Fruit fly (Drosophila melanogaster): ENCODE measurements around the gene FoxK.

FoxK gene

DNA sequence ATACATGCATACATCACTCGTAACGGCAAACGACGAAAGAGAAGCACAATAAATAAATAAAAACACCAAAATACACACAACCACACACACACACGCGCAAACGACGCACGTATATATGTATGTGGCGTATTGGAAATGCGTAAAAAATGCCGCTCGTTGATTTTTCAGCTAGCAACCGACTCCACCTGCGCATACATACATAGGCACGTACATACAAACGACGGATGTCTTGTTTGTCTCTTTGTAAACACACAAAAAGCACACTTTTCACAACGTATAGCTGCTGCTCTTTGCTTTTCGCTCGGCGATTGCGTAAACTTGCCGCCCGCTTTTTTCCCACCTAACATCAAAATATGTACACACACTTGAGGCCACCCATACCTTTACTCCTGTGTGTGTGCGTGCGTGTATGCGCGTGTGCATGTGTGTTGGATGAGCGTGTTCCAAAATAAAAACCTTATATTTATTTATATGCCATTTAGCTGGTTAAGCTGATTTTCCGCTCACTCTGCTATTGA, 623 bp downstream of the FoxK start (continued):
- TF ChIP-seq CG1832 (GFP tag; optimal IDR thresholded peaks at IDR 0.05): no peak
- TF ChIP-seq CG4820 (GFP tag; optimal IDR thresholded peaks at IDR 0.05): no peak
- TF ChIP-seq Drgx (GFP tag; IDR thresholded peaks at IDR 0.05): no peak
- TF ChIP-seq CG15696 (tag; optimal IDR thresholded peaks at IDR 0.05): peak; percentile 26
- TF ChIP-seq tgo (GFP tag; IDR thresholded peaks at IDR 0.05): no peak
- no peak for TF ChIP-seq Ssrp (tag; optimal IDR thresholded peaks at IDR 0.05)
- TF ChIP-seq CG14050 (GFP tag; IDR thresholded peaks at IDR 0.05): no peak
- no peak for TF ChIP-seq CG11398 (GFP tag; optimal IDR thresholded peaks at IDR 0.05)
- no peak for TF ChIP-seq CG4617 (GFP tag; optimal IDR thresholded peaks at IDR 0.05; ENCODE audit: borderline replicate concordance)
- TF ChIP-seq salm (tag; optimal IDR thresholded peaks at IDR 0.05): no peak
- TF ChIP-seq CG9817 (tag; optimal IDR thresholded peaks at IDR 0.05): no peak
- no peak for TF ChIP-seq sima (GFP tag; optimal IDR thresholded peaks at IDR 0.05)
- TF ChIP-seq D19B (GFP tag; optimal IDR thresholded peaks at IDR 0.05): no peak
- TF ChIP-seq Chrac-16 (GFP tag; optimal IDR thresholded peaks at IDR 0.05): no peak
- no peak for TF ChIP-seq CG7372 (GFP tag; IDR thresholded peaks at IDR 0.05)
- TF ChIP-seq CG8089 (GFP tag; optimal IDR thresholded peaks at IDR 0.05): no peak
- peak; percentile 59 for TF ChIP-seq schlank (tag; optimal IDR thresholded peaks at IDR 0.05)
- TF ChIP-seq CG10267 (tag; optimal IDR thresholded peaks at IDR 0.05): no peak
- no peak for TF ChIP-seq pb (GFP tag; optimal IDR thresholded peaks at IDR 0.05)
- TF ChIP-seq CG3281 (GFP tag; optimal IDR thresholded peaks at IDR 0.05): peak; percentile 20
- TF ChIP-seq CG11723 (GFP tag; optimal IDR thresholded peaks at IDR 0.05): peak; percentile 18
- no peak for TF ChIP-seq CG31224 (GFP tag; IDR thresholded peaks at IDR 0.05)
- TF ChIP-seq run (tag; optimal IDR thresholded peaks at IDR 0.05): no peak
- TF ChIP-seq Dll (GFP tag; IDR thresholded peaks at IDR 0.05; ENCODE audit: partially characterized antibody): no peak
- TF ChIP-seq CG2129 (GFP tag; IDR thresholded peaks at IDR 0.05; ENCODE audit: partially characterized antibody): no peak
- no peak for TF ChIP-seq Tbp (GFP tag; optimal IDR thresholded peaks at IDR 0.05)
- TF ChIP-seq CoRest (tag; optimal IDR thresholded peaks at IDR 0.05): no peak
- TF ChIP-seq CG30431 (GFP tag; optimal IDR thresholded peaks at IDR 0.05): no peak
- TF ChIP-seq CG12071 (GFP tag; optimal IDR thresholded peaks at IDR 0.05): peak; percentile 68
- no peak for TF ChIP-seq CG30403 (GFP tag; optimal IDR thresholded peaks at IDR 0.05)
- TF ChIP-seq YL-1 (GFP tag; optimal IDR thresholded peaks at IDR 0.05): peak; percentile 14
- no peak for TF ChIP-seq Dek (tag; optimal IDR thresholded peaks at IDR 0.05)
- no peak; the same call in 2 of the 3 replicates for TF ChIP-seq row (GFP tag; IDR thresholded peaks at IDR 0.05)
- peak; percentile 8 for TF ChIP-seq pros (GFP tag; optimal IDR thresholded peaks at IDR 0.05)
- TF ChIP-seq Xrp1 (GFP tag; IDR thresholded peaks at IDR 0.05): no peak; the same call in 1 of the 2 replicates
- TF ChIP-seq Dip2 (GFP tag; IDR thresholded peaks at IDR 0.05): no peak
- peak; percentile 63 for TF ChIP-seq rib (GFP tag; IDR thresholded peaks at IDR 0.05)
- no peak for TF ChIP-seq eve (GFP tag; optimal IDR thresholded peaks at IDR 0.05)
- TF ChIP-seq tin (GFP tag; optimal IDR thresholded peaks at IDR 0.05): no peak
- no peak for TF ChIP-seq CG10274 (GFP tag; optimal IDR thresholded peaks at IDR 0.05)
- peak; percentile 38 for TF ChIP-seq CG13424 (tag; optimal IDR thresholded peaks at IDR 0.05)
- no peak for TF ChIP-seq grn (GFP tag; optimal IDR thresholded peaks at IDR 0.05)
- no peak for TF ChIP-seq Neu2 (GFP tag; optimal IDR thresholded peaks at IDR 0.05; ENCODE audit: borderline replicate concordance)
- peak; percentile 20 for TF ChIP-seq CG15514 (GFP tag; optimal IDR thresholded peaks at IDR 0.05)
- peak; percentile 64 for TF ChIP-seq ewg (GFP tag; optimal IDR thresholded peaks at IDR 0.05)
- peak; percentile 36 for TF ChIP-seq CG13624 (GFP tag; optimal IDR thresholded peaks at IDR 0.05)
- TF ChIP-seq CG14014 (GFP tag; IDR thresholded peaks at IDR 0.05): no peak
- no peak for TF ChIP-seq CG12744 (GFP tag; optimal IDR thresholded peaks at IDR 0.05)
- TF ChIP-seq sisA (GFP tag; IDR thresholded peaks at IDR 0.05): no peak
- TF ChIP-seq CG6765 (GFP tag; optimal IDR thresholded peaks at IDR 0.05): peak; percentile 49
- TF ChIP-seq hb (GFP tag; IDR thresholded peaks at IDR 0.05; ENCODE audit: partially characterized antibody): no peak
